Fruit fly (Drosophila melanogaster) whole organism, prepupa: ENCODE data around the gene SP1029.

Source experiments
- Blimp-1 ChIP-seq: fragments of 200-800 bp; sonication (Bioruptor generic); optimal IDR thresholded peaks from 3 replicates; lab custom pipeline; 2017; ENCODE audit warnings: missing biosample characterization, missing genetic modification characterization, mild to moderate bottlenecking, moderate library complexity, missing genetic modification reagents
- CG10631 ChIP-seq: fragments of 200-800 bp; sonication (Bioruptor generic); optimal IDR thresholded peaks from 2 replicates; lab custom pipeline; 2016; ENCODE audit warnings: missing biosample characterization, missing genetic modification characterization
- CG16779 ChIP-seq: fragments of 200-800 bp; sonication (Bioruptor generic); optimal IDR thresholded peaks from 3 replicates; lab custom pipeline; 2017; ENCODE audit warnings: missing biosample characterization, mild to moderate bottlenecking, missing genetic modification characterization
- CG3032 ChIP-seq: fragments of 200-800 bp; optimal IDR thresholded peaks from 2 replicates; lab custom pipeline; 2019; ENCODE audit warnings: missing biosample characterization, mild to moderate bottlenecking, missing genetic modification characterization, moderate library complexity

- TF ChIP-seq CG10631 (no peak), Blimp-1 (GFP tag; lab: Kevin White, UChicago) (no peak), CG3032 (tag; lab: Kevin White, UChicago) (no peak), CG16779 (tag; lab: Kevin White, UChicago) (no peak)
Observed at dm6 chr3R:29262481-29262880, 12.2 kb upstream of the SP1029 start.
